Fruit fly (Drosophila melanogaster) whole organism, embryonic: ENCODE measurements around the gene CG6465.

ENCODE experiments used
- Awh ChIP-seq: fragments of 200-800 bp; sonication (Bioruptor generic); IDR thresholded peaks from 2 replicates; pipeline ENCODE4, ENCODE4 v1.3.6; 2022; ENCODE audit warnings: missing biosample characterization, missing genetic modification characterization
- CG10274 ChIP-seq: fragments of 200-800 bp; sonication (Bioruptor generic); optimal IDR thresholded peaks from 3 replicates; lab custom pipeline; 2017; ENCODE audit warnings: missing biosample characterization, mild to moderate bottlenecking, missing genetic modification characterization
- CG12219 ChIP-seq: fragments of 200-800 bp; sonication (Bioruptor generic); optimal IDR thresholded peaks from 3 replicates; lab custom pipeline; 2018; ENCODE audit warnings: missing biosample characterization, mild to moderate bottlenecking, missing genetic modification characterization
- CG13775 ChIP-seq: fragments of 200-800 bp; sonication (Bioruptor generic); optimal IDR thresholded peaks from 3 replicates; lab custom pipeline; 2017; ENCODE audit warnings: missing biosample characterization, mild to moderate bottlenecking, missing genetic modification characterization
- CG15479 ChIP-seq: fragments of 200-800 bp; sonication (Bioruptor generic); optimal IDR thresholded peaks from 3 replicates; lab custom pipeline; 2019; ENCODE audit warnings: missing biosample characterization, mild to moderate bottlenecking, missing genetic modification characterization, moderate library complexity
- CG2199 ChIP-seq: fragments of 200-800 bp; sonication (Bioruptor generic); IDR thresholded peaks from 3 replicates; pipeline ENCODE4 v1.3.6; 2022; ENCODE audit warnings: missing biosample characterization, missing genetic modification characterization
- CG2889 ChIP-seq: fragments of 200-800 bp; sonication (Bioruptor generic); IDR thresholded peaks from 3 replicates; pipeline ENCODE4 v1.3.6; 2022; ENCODE audit warnings: missing biosample characterization, missing genetic modification characterization
- CG3065 ChIP-seq: fragments of 200-800 bp; sonication (Bioruptor generic); optimal IDR thresholded peaks from 2 replicates; lab custom pipeline; 2016; ENCODE audit warnings: missing biosample characterization, missing genetic modification characterization
- CG34376 ChIP-seq: fragments of 200-800 bp; sonication (Bioruptor generic); optimal IDR thresholded peaks from 2 replicates; lab custom pipeline; 2018; ENCODE audit warnings: missing biosample characterization, mild to moderate bottlenecking, missing genetic modification characterization
- CG4282 ChIP-seq: fragments of 200-800 bp; sonication (Bioruptor generic); optimal IDR thresholded peaks from 2 replicates; lab custom pipeline; 2016; ENCODE audit warnings: missing biosample characterization, missing genetic modification characterization
- Dip3 ChIP-seq: fragments of 200-800 bp; sonication (Bioruptor generic); optimal IDR thresholded peaks from 3 replicates; lab custom pipeline; 2016; ENCODE audit warnings: missing biosample characterization, missing genetic modification characterization
- Dll ChIP-seq: fragments of 200-800 bp; sonication (Bioruptor generic); IDR thresholded peaks from 4 replicates; pipeline ENCODE4 v1.3.6; 2022; ENCODE audit warnings: missing biosample characterization, missing genetic modification characterization; ENCODE audit not compliant: partially characterized antibody
- Gug ChIP-seq: fragments of 200-800 bp; sonication (Bioruptor generic); IDR thresholded peaks from 4 replicates; pipeline ENCODE4 v1.3.6; 2022; ENCODE audit warnings: missing biosample characterization, missing genetic modification characterization
- HHEX ChIP-seq: fragments of 200-800 bp; sonication (Bioruptor generic); optimal IDR thresholded peaks from 3 replicates; lab custom pipeline; 2017; ENCODE audit warnings: missing biosample characterization, mild to moderate bottlenecking, missing genetic modification characterization, missing genetic modification reagents
- HmgZ ChIP-seq: fragments of 200-800 bp; sonication (Bioruptor generic); optimal IDR thresholded peaks from 2 replicates; lab custom pipeline; 2018; ENCODE audit warnings: missing biosample characterization, mild to moderate bottlenecking, missing genetic modification characterization
- Hmr ChIP-seq: fragments of 200-800 bp; sonication (Bioruptor generic); optimal IDR thresholded peaks from 3 replicates; lab custom pipeline; 2017; ENCODE audit warnings: mild to moderate bottlenecking, missing biosample characterization, missing genetic modification reagents, missing genetic modification characterization
- Kr ChIP-seq: fragments of 200-800 bp; sonication (Bioruptor generic); optimal IDR thresholded peaks from 2 replicates; lab custom pipeline; 2017; ENCODE audit warnings: missing biosample characterization, mild to moderate bottlenecking, missing genetic modification characterization
- Lhr ChIP-seq: fragments of 200-800 bp; sonication (Bioruptor generic); optimal IDR thresholded peaks from 3 replicates; lab custom pipeline; 2017; ENCODE audit warnings: mild to moderate bottlenecking, missing biosample characterization, missing genetic modification reagents, missing genetic modification characterization
- Lim3 ChIP-seq: fragments of 200-800 bp; sonication (Bioruptor generic); IDR thresholded peaks from 2 replicates; pipeline ENCODE4 v1.3.6; 2022; ENCODE audit warnings: missing biosample characterization, missing genetic modification characterization
- MTF-1 ChIP-seq: fragments of 200-800 bp; sonication (Bioruptor generic); optimal IDR thresholded peaks from 2 replicates; lab custom pipeline; 2018; ENCODE audit warnings: missing biosample characterization, mild to moderate bottlenecking, missing genetic modification characterization, borderline replicate concordance
- Nf-YB ChIP-seq: fragments of 200-800 bp; sonication (Bioruptor generic); optimal IDR thresholded peaks from 3 replicates; lab custom pipeline; 2019; ENCODE audit warnings: missing biosample characterization, mild to moderate bottlenecking, missing genetic modification characterization, moderate library complexity
- Optix ChIP-seq: fragments of 200-800 bp; sonication (Bioruptor generic); IDR thresholded peaks from 3 replicates; pipeline ENCODE4 v1.3.6; 2022; ENCODE audit warnings: missing biosample characterization, missing genetic modification characterization
- PHDP ChIP-seq: fragments of 200-800 bp; sonication (Bioruptor generic); optimal IDR thresholded peaks from 3 replicates; lab custom pipeline; 2018; ENCODE audit warnings: missing biosample characterization, mild to moderate bottlenecking, missing genetic modification characterization, moderate library complexity
- Spps ChIP-seq: fragments of 200-800 bp; sonication (Bioruptor generic); optimal IDR thresholded peaks from 2 replicates; lab custom pipeline; 2018; ENCODE audit warnings: missing biosample characterization, mild to moderate bottlenecking, missing genetic modification characterization
- Ssrp ChIP-seq: fragments of 200-800 bp; sonication (Bioruptor generic); optimal IDR thresholded peaks from 2 replicates; lab custom pipeline; 2018; ENCODE audit warnings: missing biosample characterization, mild to moderate bottlenecking, missing genetic modification characterization, moderate library complexity
- Vsx1 ChIP-seq: fragments of 200-800 bp; sonication (Bioruptor generic); optimal IDR thresholded peaks from 2 replicates; lab custom pipeline; 2017; ENCODE audit warnings: missing biosample characterization, mild to moderate bottlenecking, missing genetic modification characterization, missing genetic modification reagents
- Xrp1 ChIP-seq: fragments of 200-800 bp; sonication (Bioruptor generic); IDR thresholded peaks from 2 replicates; pipeline ENCODE4 v1.3.6; 2022; ENCODE audit warnings: missing biosample characterization, missing genetic modification characterization
- ara ChIP-seq: fragments of 200-800 bp; sonication (Bioruptor generic); IDR thresholded peaks from 2 replicates; pipeline ENCODE4 v1.3.6; 2022; ENCODE audit warnings: missing biosample characterization, missing genetic modification characterization
- az2 ChIP-seq: fragments of 200-800 bp; sonication (Bioruptor generic); optimal IDR thresholded peaks from 3 replicates; lab custom pipeline; 2016; ENCODE audit warnings: missing biosample characterization, missing genetic modification characterization
- cad ChIP-seq: fragments of >200 bp; optimal IDR thresholded peaks from 2 replicates; lab custom pipeline; 2017; ENCODE audit warnings: missing biosample characterization, missing genetic modification characterization
- dmrt99B ChIP-seq: fragments of 200-800 bp; sonication (Bioruptor generic); optimal IDR thresholded peaks from 2 replicates; lab custom pipeline; 2018; ENCODE audit warnings: missing biosample characterization, mild to moderate bottlenecking, missing genetic modification characterization, moderate library complexity
- fd96Cb ChIP-seq: fragments of 200-800 bp; sonication (Bioruptor generic); optimal IDR thresholded peaks from 2 replicates; lab custom pipeline; 2018; ENCODE audit warnings: missing biosample characterization, mild to moderate bottlenecking, missing genetic modification characterization, moderate library complexity
- grn ChIP-seq: fragments of 200-800 bp; sonication (Bioruptor generic); optimal IDR thresholded peaks from 3 replicates; lab custom pipeline; 2017; ENCODE audit warnings: missing biosample characterization, missing genetic modification characterization
- hth ChIP-seq: fragments of >200 bp; optimal IDR thresholded peaks from 2 replicates; lab custom pipeline; 2017; ENCODE audit warnings: inconsistent platforms
- kni ChIP-seq: fragments of 200-800 bp; sonication (Bioruptor generic); optimal IDR thresholded peaks from 3 replicates; lab custom pipeline; 2017; ENCODE audit warnings: mild to moderate bottlenecking, missing biosample characterization, missing genetic modification reagents, missing genetic modification characterization
- nerfin-1 ChIP-seq: fragments of 200-800 bp; sonication (Bioruptor generic); optimal IDR thresholded peaks from 3 replicates; lab custom pipeline; 2019; ENCODE audit warnings: missing biosample characterization, mild to moderate bottlenecking, missing genetic modification characterization, moderate library complexity
- oc ChIP-seq: fragments of 200-800 bp; sonication (Bioruptor generic); optimal IDR thresholded peaks from 2 replicates; lab custom pipeline; 2018; ENCODE audit warnings: missing biosample characterization, mild to moderate bottlenecking, missing genetic modification characterization, moderate library complexity
- pros ChIP-seq: fragments of 200-800 bp; sonication (Bioruptor generic); optimal IDR thresholded peaks from 3 replicates; lab custom pipeline; 2019; ENCODE audit warnings: missing biosample characterization, mild to moderate bottlenecking, missing genetic modification characterization, moderate library complexity
- ro ChIP-seq: fragments of 200-800 bp; sonication (Bioruptor generic); IDR thresholded peaks from 2 replicates; pipeline ENCODE4 v1.3.6; 2022; ENCODE audit warnings: missing biosample characterization, missing genetic modification characterization
- sqz ChIP-seq: fragments of 200-800 bp; sonication (Bioruptor generic); optimal IDR thresholded peaks from 3 replicates; lab custom pipeline; 2018; ENCODE audit warnings: missing biosample characterization, mild to moderate bottlenecking, missing genetic modification characterization
- stwl ChIP-seq: fragments of 200-800 bp; sonication (Bioruptor generic); optimal IDR thresholded peaks from 3 replicates; lab custom pipeline; 2018; ENCODE audit warnings: missing biosample characterization, mild to moderate bottlenecking, missing genetic modification characterization, moderate library complexity
- tin ChIP-seq: fragments of 200-800 bp; sonication (Bioruptor generic); optimal IDR thresholded peaks from 3 replicates; lab custom pipeline; 2016; ENCODE audit warnings: missing biosample characterization, missing genetic modification characterization
- tll ChIP-seq, 2 experiments: fragments of 200-800 bp in 1 of 2; fragments of >200 bp in 1 of 2; sonication (Bioruptor generic) in 1 of 2; optimal IDR thresholded peaks; 2 replicates each; lab custom pipeline; 2017 to 2019; ENCODE audit warnings: missing biosample characterization in 2 of 2, missing genetic modification characterization in 2 of 2, mild to moderate bottlenecking in 1 of 2, moderate library complexity in 1 of 2
- tup ChIP-seq: fragments of 200-800 bp; sonication (Bioruptor generic); optimal IDR thresholded peaks from 2 replicates; lab custom pipeline; 2016; ENCODE audit warnings: missing biosample characterization, mild to moderate bottlenecking, missing genetic modification characterization, moderate library complexity
- twi ChIP-seq: fragments of 200-800 bp; optimal IDR thresholded peaks from 2 replicates; lab custom pipeline; 2019; ENCODE audit warnings: missing biosample characterization, mild to moderate bottlenecking, missing genetic modification characterization, moderate library complexity
- unpg ChIP-seq: fragments of 200-800 bp; sonication (Bioruptor generic); optimal IDR thresholded peaks from 3 replicates; lab custom pipeline; 2018; ENCODE audit warnings: missing biosample characterization, mild to moderate bottlenecking, missing genetic modification characterization, moderate library complexity

CG6465 gene

DNA sequence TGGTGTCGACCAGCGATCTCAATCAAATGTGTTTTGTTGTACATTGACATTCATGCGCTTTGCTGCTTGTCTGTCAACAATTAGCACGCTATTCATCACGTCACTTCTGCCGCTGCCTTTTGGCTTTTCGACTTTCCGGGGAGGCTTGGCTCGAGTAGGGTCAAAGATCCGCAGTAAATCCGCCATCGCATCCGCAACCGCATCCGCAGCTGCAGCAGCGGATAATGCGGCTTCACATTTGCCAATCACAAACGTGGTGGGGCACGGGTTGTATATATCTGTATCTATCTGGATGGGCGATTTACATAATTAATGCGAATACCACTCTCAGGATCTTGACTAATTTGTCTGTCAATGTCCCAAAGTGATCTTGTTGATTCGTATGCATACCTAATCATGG, 29.9 kb downstream of the CG6465 start:
- no peak for TF ChIP-seq Xrp1 (GFP tag; lab: Robert Waterston, UW)
- peak; percentile 95 for TF ChIP-seq CG13775 (GFP tag; lab: Kevin White, UChicago)
- TF ChIP-seq tll (GFP tag; optimal IDR thresholded peaks at IDR 0.05; lab: Kevin White, UChicago) = peak in 1 of 2 experiments; percentile 28
- TF ChIP-seq HmgZ (tag; lab: Kevin White, UChicago) = no peak
- peak; percentile 56; the same call in 1 of the 2 replicates for TF ChIP-seq Awh (GFP tag; lab: Robert Waterston, UW)

dm6 chr3R:10645508-10645907, 31.5 kb downstream of the CG6465 start:
- peak; percentile 61 for TF ChIP-seq hth (lab: Kevin White, UChicago)
- TF ChIP-seq Gug (GFP tag; lab: Robert Waterston, UW) = no peak
- TF ChIP-seq nerfin-1 = no peak
- TF ChIP-seq Dll (GFP tag; lab: Robert Waterston, UW) = 0 out of 4 replicates have a peak, but pooled peaks have one; percentile 12
- TF ChIP-seq grn (GFP tag; lab: Kevin White, UChicago) = peak; percentile 71
- no peak for TF ChIP-seq tin (GFP tag; lab: Kevin White, UChicago)
- TF ChIP-seq CG12219 (GFP tag; lab: Kevin White, UChicago) = no peak
- TF ChIP-seq CG2199 (GFP tag; lab: Robert Waterston, UW) = peak; percentile 90; the same call in 1 of the 3 replicates
- peak; percentile 72 for TF ChIP-seq twi
- no peak for TF ChIP-seq stwl (tag; lab: Kevin White, UChicago)
- peak; percentile 71 for TF ChIP-seq cad
- TF ChIP-seq ro = no peak
- TF ChIP-seq pros (GFP tag; lab: Kevin White, UChicago) = peak; percentile 90
- peak; percentile 63 for TF ChIP-seq oc (tag; lab: Kevin White, UChicago)
- TF ChIP-seq kni (GFP tag; lab: Kevin White, UChicago) = peak; percentile 52
- TF ChIP-seq CG15479 = peak; percentile 53
- peak in 1 of 2 experiments; percentile 94 for TF ChIP-seq tll (GFP tag; optimal IDR thresholded peaks at IDR 0.05; lab: Kevin White, UChicago)
- TF ChIP-seq tup (GFP tag; lab: Kevin White, UChicago) = no peak
- TF ChIP-seq Kr (GFP tag; lab: Kevin White, UChicago) = peak; percentile 65
- TF ChIP-seq sqz (GFP tag; lab: Kevin White, UChicago) = no peak
- TF ChIP-seq Dip3 = no peak

DNA sequence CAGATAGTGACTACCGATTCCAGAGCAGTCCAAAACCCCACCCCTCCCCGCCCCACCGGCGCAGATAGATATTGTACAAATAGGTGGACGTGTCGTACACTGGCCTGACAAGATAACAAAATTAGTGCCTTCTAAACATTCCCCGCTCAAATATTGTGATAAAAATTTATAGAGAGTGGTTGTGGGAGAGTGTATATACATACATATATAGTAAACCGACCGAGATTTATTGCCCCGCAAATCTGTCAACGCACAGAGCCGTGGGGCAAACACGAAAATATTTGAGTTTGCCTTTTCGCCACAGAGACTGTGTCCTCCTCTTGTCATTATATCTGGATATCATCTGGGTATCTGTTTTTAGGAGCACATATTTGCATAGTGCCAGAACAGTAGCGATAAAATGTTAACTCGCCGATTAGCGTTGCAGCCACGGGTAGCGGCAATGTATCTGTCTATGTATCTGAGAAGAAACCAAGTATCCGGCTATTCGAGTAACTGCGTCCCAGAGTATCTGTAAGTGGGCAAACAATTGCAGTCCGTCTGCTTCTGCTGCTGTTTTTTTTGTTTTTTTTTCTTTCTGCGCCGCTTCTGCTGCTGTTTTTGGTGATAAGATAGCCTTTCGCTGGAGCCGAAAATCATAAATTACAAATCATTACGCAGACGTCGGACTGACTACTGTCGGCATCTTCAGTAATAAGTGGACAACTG, 33.8 kb downstream of the CG6465 start:
- TF ChIP-seq CG4282 (GFP tag; lab: Kevin White, UChicago) (no peak), HHEX (peak; percentile 63), Lim3 (GFP tag; lab: Robert Waterston, UW) (no peak), unpg (GFP tag; lab: Kevin White, UChicago) (peak; percentile 64), Vsx1 (GFP tag; lab: Kevin White, UChicago) (peak; percentile 19), Ssrp (tag; lab: Kevin White, UChicago) (no peak), PHDP (peak; percentile 60), Lhr (GFP tag; lab: Kevin White, UChicago) (peak; percentile 51), fd96Cb (tag; lab: Kevin White, UChicago) (peak; percentile 2), Optix (GFP tag; lab: Robert Waterston, UW) (0 out of 3 replicates have a peak, but pooled peaks have one; percentile 9), ara (GFP tag; lab: Robert Waterston, UW) (0 out of 2 replicates have a peak, but pooled peaks have one; percentile 23), CG2889 (GFP tag; lab: Robert Waterston, UW) (no peak), CG13775 (GFP tag; lab: Kevin White, UChicago) (peak; percentile 7), az2 (GFP tag; lab: Kevin White, UChicago) (no peak), CG10274 (peak; percentile 19), dmrt99B (tag; lab: Kevin White, UChicago) (peak; percentile 60), Spps (tag; lab: Kevin White, UChicago) (peak; percentile 5), MTF-1 (GFP tag; lab: Kevin White, UChicago) (peak; percentile 45), Hmr (GFP tag; lab: Kevin White, UChicago) (peak; percentile 60), CG34376 (GFP tag; lab: Kevin White, UChicago) (peak; percentile 17), CG3065 (GFP tag; lab: Kevin White, UChicago) (no peak), Nf-YB (GFP tag; lab: Kevin White, UChicago) (peak; percentile 50)
